Worm (Caenorhabditis elegans): Measurements from ENCODE around the gene rpn-13.
A peak's percentile ranks its signal among the peaks of the same experiment; 100 is the strongest.

- TF ChIP-seq ces-1 (GFP tag; optimal IDR thresholded peaks at IDR 0.05) (peak; percentile 93), egl-43 (GFP tag; IDR thresholded peaks at IDR 0.05) (no peak), madf-5 (GFP tag; IDR thresholded peaks at IDR 0.05) (no peak), lsy-2 (tag; optimal IDR thresholded peaks at IDR 0.05) (no peak), lin-39 (tag; optimal IDR thresholded peaks at IDR 0.05) (no peak), ZK546.5 (tag; optimal IDR thresholded peaks at IDR 0.05) (no peak)
Observed at ce11 chrIII:6317345-6317744, 24.4 kb downstream of the rpn-13 start.
